Worm (Caenorhabditis elegans) whole organism, mixed stage, embryonic: ENCODE results near the gene B0507.2.

Experiments
- blmp-1 ChIP-seq: fragments of 150-350 bp; optimal IDR thresholded peaks from 2 replicates; lab custom pipeline; 2014; ENCODE audit warnings: missing biosample characterization, missing genetic modification characterization
- ces-1 ChIP-seq: fragments of 150-350 bp; optimal IDR thresholded peaks from 2 replicates; lab custom pipeline; 2014; ENCODE audit warnings: missing biosample characterization, missing genetic modification reagents, missing genetic modification characterization
- elt-3 ChIP-seq: fragments of 150-350 bp; optimal IDR thresholded peaks from 2 replicates; lab custom pipeline; 2014; ENCODE audit warnings: missing biosample characterization, missing genetic modification characterization
- lin-13 ChIP-seq: fragments of 150-350 bp; optimal IDR thresholded peaks from 2 replicates; lab custom pipeline; 2014; ENCODE audit warnings: missing biosample characterization, missing genetic modification characterization
- lsy-2 ChIP-seq: fragments of 150-350 bp; optimal IDR thresholded peaks from 2 replicates; lab custom pipeline; 2014; ENCODE audit warnings: missing biosample characterization, missing genetic modification characterization
- mab-5 ChIP-seq: fragments of 150-350 bp; optimal IDR thresholded peaks from 2 replicates; lab custom pipeline; 2014; ENCODE audit warnings: missing biosample characterization, missing genetic modification characterization
- mep-1 ChIP-seq: fragments of 150-350 bp; optimal IDR thresholded peaks from 2 replicates; lab custom pipeline; 2017; ENCODE audit warnings: missing biosample characterization, missing genetic modification reagents, missing genetic modification characterization, inconsistent platforms
- nhr-2 ChIP-seq: fragments of 150-350 bp; optimal IDR thresholded peaks from 2 replicates; lab custom pipeline; 2014; ENCODE audit warnings: missing biosample characterization, missing genetic modification characterization
- nhr-28 ChIP-seq: fragments of 150-350 bp; optimal IDR thresholded peaks from 2 replicates; lab custom pipeline; 2014; ENCODE audit warnings: missing biosample characterization, missing genetic modification characterization
- pha-4 ChIP-seq: fragments of 150-350 bp; optimal IDR thresholded peaks from 2 replicates; lab custom pipeline; 2018; ENCODE audit warnings: missing biosample characterization, missing genetic modification reagents, missing genetic modification characterization
- sptf-1 ChIP-seq: sonication (generic microtip); optimal IDR thresholded peaks from 2 replicates; lab custom pipeline; 2017; ENCODE audit warnings: mild to moderate bottlenecking, missing genetic modification characterization, moderate library complexity, missing compliant biosample characterization
- tbx-8 ChIP-seq: fragments of 200-800 bp; sonication (Bioruptor generic); optimal IDR thresholded peaks from 2 replicates; lab custom pipeline; 2018; ENCODE audit warnings: mild to moderate bottlenecking, missing genetic modification characterization, moderate library complexity, missing compliant biosample characterization
- unc-39 ChIP-seq: fragments of 150-350 bp; optimal IDR thresholded peaks from 2 replicates; lab custom pipeline; 2014; ENCODE audit warnings: missing biosample characterization, missing genetic modification characterization
- unc-62 ChIP-seq: fragments of 150-350 bp; optimal IDR thresholded peaks from 2 replicates; lab custom pipeline; 2014; ENCODE audit warnings: missing biosample characterization, missing genetic modification reagents, missing genetic modification characterization

- TF ChIP-seq nhr-28 (tag; lab: Kevin White, UChicago) = no peak
- TF ChIP-seq blmp-1 (tag; lab: Kevin White, UChicago) = no peak
- TF ChIP-seq unc-62 (GFP tag; lab: Kevin White, UChicago) = no peak
- TF ChIP-seq mep-1 = no peak
- TF ChIP-seq elt-3 (tag; lab: Kevin White, UChicago) = no peak
- no peak for TF ChIP-seq ces-1 (GFP tag; lab: Kevin White, UChicago)
- no peak for TF ChIP-seq mab-5
- TF ChIP-seq lsy-2 (tag; lab: Kevin White, UChicago) = no peak
- no peak for TF ChIP-seq unc-39 (tag; lab: Kevin White, UChicago)
- no peak for TF ChIP-seq tbx-8 (GFP tag; lab: Kevin White, UChicago)
- TF ChIP-seq nhr-2 (tag; lab: Kevin White, UChicago) = no peak
- no peak for TF ChIP-seq lin-13 (tag; lab: Kevin White, UChicago)
- TF ChIP-seq sptf-1 (tag; lab: Kevin White, UChicago) = no peak
- TF ChIP-seq pha-4 (tag; lab: Kevin White, UChicago) = no peak
Measured at ce11 chrV:8730991-8731390, 43.1 kb upstream of the B0507.2 start.
